Fruit fly (Drosophila melanogaster) whole organism, embryonic: ENCODE results near the gene CG17996.
A peak's percentile ranks its signal among the peaks of the same experiment; 100 is the strongest.

ENCODE experiments used
- Abd-B ChIP-seq: fragments of 200-800 bp; sonication (Bioruptor generic); optimal IDR thresholded peaks from 2 replicates; lab custom pipeline; 2018; ENCODE audit warnings: missing biosample characterization, mild to moderate bottlenecking, missing genetic modification characterization, moderate library complexity
- Atf6 ChIP-seq: fragments of 200-800 bp; sonication (Bioruptor generic); IDR thresholded peaks from 2 replicates; pipeline ENCODE4 v1.3.6; 2022; ENCODE audit warnings: missing biosample characterization, missing genetic modification characterization
- Awh ChIP-seq: fragments of 200-800 bp; sonication (Bioruptor generic); IDR thresholded peaks from 2 replicates; pipeline ENCODE4, ENCODE4 v1.3.6; 2022; ENCODE audit warnings: missing biosample characterization, missing genetic modification characterization
- B-H1 ChIP-seq: fragments of 200-800 bp; sonication (Bioruptor generic); IDR thresholded peaks from 3 replicates; pipeline ENCODE4 v1.3.6; 2022; ENCODE audit warnings: missing biosample characterization, missing genetic modification characterization
- Bdp1 ChIP-seq: fragments of 200-800 bp; sonication (Bioruptor generic); optimal IDR thresholded peaks from 3 replicates; lab custom pipeline; 2016; ENCODE audit warnings: missing biosample characterization, missing genetic modification characterization
- CG11085 ChIP-seq: fragments of 200-800 bp; sonication (Bioruptor generic); IDR thresholded peaks from 2 replicates; pipeline ENCODE4 v1.3.6; 2022; ENCODE audit warnings: missing biosample characterization, missing genetic modification characterization
- CG11504 ChIP-seq: fragments of 200-800 bp; sonication (Bioruptor generic); optimal IDR thresholded peaks from 3 replicates; lab custom pipeline; 2019; ENCODE audit warnings: missing biosample characterization, mild to moderate bottlenecking, missing genetic modification characterization, moderate library complexity
- CG11560 ChIP-seq: fragments of 200-800 bp; sonication (Bioruptor generic); IDR thresholded peaks from 3 replicates; pipeline ENCODE4 v1.3.6; 2022; ENCODE audit warnings: missing biosample characterization, missing genetic modification characterization
- CG12104 ChIP-seq: fragments of 200-800 bp; sonication (Bioruptor generic); optimal IDR thresholded peaks from 3 replicates; lab custom pipeline; 2016; ENCODE audit warnings: missing biosample characterization, missing genetic modification characterization
- CG12155 ChIP-seq: fragments of 200-800 bp; sonication (Bioruptor generic); optimal IDR thresholded peaks from 3 replicates; lab custom pipeline; 2016; ENCODE audit warnings: missing biosample characterization, missing genetic modification characterization
- CG12769 ChIP-seq: fragments of 200-800 bp; sonication (Bioruptor generic); optimal IDR thresholded peaks from 2 replicates; lab custom pipeline; 2019; ENCODE audit warnings: missing biosample characterization, mild to moderate bottlenecking, missing genetic modification characterization, moderate library complexity
- CG14050 ChIP-seq: fragments of 200-800 bp; sonication (Bioruptor generic); IDR thresholded peaks from 3 replicates; pipeline ENCODE4 v1.3.6; 2022; ENCODE audit warnings: missing biosample characterization, missing genetic modification characterization
- CG17328 ChIP-seq: fragments of 200-800 bp; sonication (Bioruptor generic); IDR thresholded peaks from 2 replicates; pipeline ENCODE4 v1.3.6; 2022; ENCODE audit warnings: missing biosample characterization, missing genetic modification characterization
- CG18599 ChIP-seq: fragments of 200-800 bp; sonication (Bioruptor generic); optimal IDR thresholded peaks from 3 replicates; lab custom pipeline; 2017; ENCODE audit warnings: missing biosample characterization, missing genetic modification characterization, mild to moderate bottlenecking, moderate library complexity, missing genetic modification reagents
- CG34224 ChIP-seq: fragments of 200-800 bp; sonication (Bioruptor generic); IDR thresholded peaks from 3 replicates; pipeline ENCODE4 v1.3.6; 2022; ENCODE audit warnings: missing biosample characterization, missing genetic modification characterization; ENCODE audit not compliant: partially characterized antibody
- CG34422 ChIP-seq: fragments of 200-800 bp; sonication (Bioruptor generic); IDR thresholded peaks from 3 replicates; pipeline ENCODE4 v1.3.6; 2022; ENCODE audit warnings: missing biosample characterization, missing genetic modification characterization
- CG3726 ChIP-seq: fragments of 200-800 bp; sonication (Bioruptor generic); IDR thresholded peaks from 3 replicates; pipeline ENCODE4, ENCODE4 v1.3.6; 2022; ENCODE audit warnings: missing biosample characterization, missing genetic modification characterization
- CG8478 ChIP-seq: fragments of >200 bp; optimal IDR thresholded peaks from 2 replicates; lab custom pipeline; 2018
- CG9797 ChIP-seq: fragments of 200-800 bp; sonication (Bioruptor generic); optimal IDR thresholded peaks from 3 replicates; lab custom pipeline; 2018; ENCODE audit warnings: missing biosample characterization, mild to moderate bottlenecking, missing genetic modification characterization
- Eip74EF ChIP-seq, 2 experiments: fragments of 200-800 bp in 1 of 2; fragments of >200 bp in 1 of 2; sonication (Bioruptor generic) in 1 of 2; optimal IDR thresholded peaks; 2 replicates each; lab custom pipeline; 2017 to 2019; ENCODE audit warnings: missing biosample characterization in 2 of 2, missing genetic modification characterization in 2 of 2, mild to moderate bottlenecking in 1 of 2, moderate library complexity in 1 of 2
- Ets97D ChIP-seq: fragments of 200-800 bp; sonication (Bioruptor generic); optimal IDR thresholded peaks from 3 replicates; lab custom pipeline; 2016; ENCODE audit warnings: missing biosample characterization, missing genetic modification characterization
- Fer2 ChIP-seq: fragments of 200-800 bp; sonication (Bioruptor generic); optimal IDR thresholded peaks from 2 replicates; lab custom pipeline; 2018; ENCODE audit warnings: missing biosample characterization, mild to moderate bottlenecking, missing genetic modification characterization, moderate library complexity
- HLH3B ChIP-seq: fragments of 200-800 bp; sonication (Bioruptor generic); IDR thresholded peaks from 2 replicates; pipeline ENCODE4 v1.3.6; 2022; ENCODE audit warnings: missing biosample characterization, missing genetic modification characterization
- Hmx ChIP-seq: fragments of 200-800 bp; sonication (Bioruptor generic); optimal IDR thresholded peaks from 2 replicates; lab custom pipeline; 2016; ENCODE audit warnings: missing biosample characterization, missing genetic modification characterization
- MBD-R2 ChIP-seq: fragments of 200-800 bp; sonication (Bioruptor generic); IDR thresholded peaks from 2 replicates; pipeline ENCODE4 v1.3.6; 2022; ENCODE audit warnings: missing biosample characterization, missing genetic modification characterization
- MESR4 ChIP-seq: fragments of 200-800 bp; sonication (Bioruptor generic); optimal IDR thresholded peaks from 2 replicates; lab custom pipeline; 2018; ENCODE audit warnings: missing biosample characterization, mild to moderate bottlenecking, missing genetic modification characterization, moderate library complexity
- Nf-YC ChIP-seq: fragments of 200-800 bp; optimal IDR thresholded peaks from 3 replicates; lab custom pipeline; 2019; ENCODE audit warnings: missing biosample characterization, mild to moderate bottlenecking, missing genetic modification characterization, moderate library complexity
- Sin3A ChIP-seq: fragments of >200 bp; optimal IDR thresholded peaks from 2 replicates; lab custom pipeline; 2018
- Sox102F ChIP-seq: fragments of 200-800 bp; sonication (Bioruptor generic); optimal IDR thresholded peaks from 2 replicates; lab custom pipeline; 2018; ENCODE audit warnings: missing biosample characterization, mild to moderate bottlenecking, missing genetic modification characterization, moderate library complexity
- Taf1 ChIP-seq: fragments of 200-800 bp; sonication (Bioruptor generic); IDR thresholded peaks from 2 replicates; pipeline ENCODE4 v1.3.6; 2022; ENCODE audit warnings: missing biosample characterization, missing genetic modification characterization
- Tbp ChIP-seq: fragments of >200 bp; optimal IDR thresholded peaks from 2 replicates; lab custom pipeline; 2018; ENCODE audit warnings: missing biosample characterization, missing genetic modification characterization
- crc ChIP-seq: fragments of 200-800 bp; sonication (Bioruptor generic); optimal IDR thresholded peaks from 2 replicates; lab custom pipeline; 2016; ENCODE audit warnings: missing biosample characterization, missing genetic modification characterization
- crol ChIP-seq: fragments of 200-800 bp; sonication (Bioruptor generic); IDR thresholded peaks from 2 replicates; pipeline ENCODE4 v1.3.6; 2022; ENCODE audit warnings: missing biosample characterization, missing genetic modification characterization
- disco-r ChIP-seq: fragments of 200-800 bp; sonication (Bioruptor generic); optimal IDR thresholded peaks from 2 replicates; lab custom pipeline; 2016; ENCODE audit warnings: missing biosample characterization, missing genetic modification characterization
- emc ChIP-seq: fragments of 200-800 bp; sonication (Bioruptor generic); optimal IDR thresholded peaks from 2 replicates; lab custom pipeline; 2016; ENCODE audit warnings: missing biosample characterization, missing genetic modification characterization
- fru ChIP-seq: fragments of >200 bp; optimal IDR thresholded peaks from 2 replicates; lab custom pipeline; 2017
- gcm ChIP-seq: fragments of 200-800 bp; sonication (Bioruptor generic); optimal IDR thresholded peaks from 2 replicates; lab custom pipeline; 2019; ENCODE audit warnings: missing biosample characterization, mild to moderate bottlenecking, missing genetic modification characterization, moderate library complexity
- gsb ChIP-seq: fragments of 200-800 bp; sonication (Bioruptor generic); IDR thresholded peaks from 2 replicates; pipeline ENCODE4 v1.3.6; 2022; ENCODE audit warnings: missing biosample characterization, missing genetic modification characterization
- jigr1 ChIP-seq: fragments of 200-800 bp; sonication (Bioruptor generic); IDR thresholded peaks from 3 replicates; pipeline ENCODE4 v1.3.6; 2022; ENCODE audit warnings: missing biosample characterization, missing genetic modification characterization
- kni ChIP-seq: fragments of 200-800 bp; sonication (Bioruptor generic); optimal IDR thresholded peaks from 3 replicates; lab custom pipeline; 2017; ENCODE audit warnings: mild to moderate bottlenecking, missing biosample characterization, missing genetic modification reagents, missing genetic modification characterization
- nerfin-2 ChIP-seq: fragments of 200-800 bp; sonication (Bioruptor generic); IDR thresholded peaks from 2 replicates; pipeline ENCODE4 v1.3.6; 2022; ENCODE audit warnings: missing biosample characterization, missing genetic modification characterization; ENCODE audit not compliant: partially characterized antibody
- oc ChIP-seq: fragments of 200-800 bp; sonication (Bioruptor generic); optimal IDR thresholded peaks from 2 replicates; lab custom pipeline; 2018; ENCODE audit warnings: missing biosample characterization, mild to moderate bottlenecking, missing genetic modification characterization, moderate library complexity
- org-1 ChIP-seq: fragments of 200-800 bp; sonication (Bioruptor generic); optimal IDR thresholded peaks from 2 replicates; lab custom pipeline; 2017; ENCODE audit warnings: missing biosample characterization, missing genetic modification characterization
- pfk ChIP-seq: fragments of 200-800 bp; sonication (Bioruptor generic); optimal IDR thresholded peaks from 2 replicates; lab custom pipeline; 2018; ENCODE audit warnings: missing biosample characterization, mild to moderate bottlenecking, missing genetic modification characterization, moderate library complexity
- pum ChIP-seq: fragments of 200-800 bp; sonication (Bioruptor generic); optimal IDR thresholded peaks from 2 replicates; lab custom pipeline; 2016; ENCODE audit warnings: missing biosample characterization, missing genetic modification characterization
- slp2 ChIP-seq: fragments of 200-800 bp; sonication (Bioruptor generic); optimal IDR thresholded peaks from 2 replicates; lab custom pipeline; 2016; ENCODE audit warnings: missing biosample characterization, missing genetic modification characterization
- sna ChIP-seq: fragments of 200-800 bp; sonication (Bioruptor generic); IDR thresholded peaks from 2 replicates; pipeline ENCODE4 v1.3.6; 2022; ENCODE audit warnings: missing biosample characterization, missing genetic modification characterization; ENCODE audit not compliant: partially characterized antibody
- so ChIP-seq: fragments of 200-800 bp; sonication (Bioruptor generic); IDR thresholded peaks from 3 replicates; pipeline ENCODE4 v1.3.6; 2022; ENCODE audit warnings: missing biosample characterization, missing genetic modification characterization
- trem ChIP-seq: fragments of 200-800 bp; optimal IDR thresholded peaks from 3 replicates; lab custom pipeline; 2019; ENCODE audit warnings: missing biosample characterization, mild to moderate bottlenecking, missing genetic modification characterization, moderate library complexity
- vfl ChIP-seq: fragments of 200-800 bp; sonication (Bioruptor generic); optimal IDR thresholded peaks from 2 replicates; lab custom pipeline; 2016; ENCODE audit warnings: missing biosample characterization, missing genetic modification characterization
- z ChIP-seq: fragments of 200-800 bp; sonication (Bioruptor generic); IDR thresholded peaks from 3 replicates; pipeline ENCODE4 v1.3.6; 2022; ENCODE audit warnings: missing biosample characterization, missing genetic modification characterization
- zen ChIP-seq: fragments of 200-800 bp; sonication (Bioruptor generic); optimal IDR thresholded peaks from 3 replicates; lab custom pipeline; 2018; ENCODE audit warnings: missing biosample characterization, mild to moderate bottlenecking, missing genetic modification characterization, moderate library complexity

The CG17996 gene

DNA sequence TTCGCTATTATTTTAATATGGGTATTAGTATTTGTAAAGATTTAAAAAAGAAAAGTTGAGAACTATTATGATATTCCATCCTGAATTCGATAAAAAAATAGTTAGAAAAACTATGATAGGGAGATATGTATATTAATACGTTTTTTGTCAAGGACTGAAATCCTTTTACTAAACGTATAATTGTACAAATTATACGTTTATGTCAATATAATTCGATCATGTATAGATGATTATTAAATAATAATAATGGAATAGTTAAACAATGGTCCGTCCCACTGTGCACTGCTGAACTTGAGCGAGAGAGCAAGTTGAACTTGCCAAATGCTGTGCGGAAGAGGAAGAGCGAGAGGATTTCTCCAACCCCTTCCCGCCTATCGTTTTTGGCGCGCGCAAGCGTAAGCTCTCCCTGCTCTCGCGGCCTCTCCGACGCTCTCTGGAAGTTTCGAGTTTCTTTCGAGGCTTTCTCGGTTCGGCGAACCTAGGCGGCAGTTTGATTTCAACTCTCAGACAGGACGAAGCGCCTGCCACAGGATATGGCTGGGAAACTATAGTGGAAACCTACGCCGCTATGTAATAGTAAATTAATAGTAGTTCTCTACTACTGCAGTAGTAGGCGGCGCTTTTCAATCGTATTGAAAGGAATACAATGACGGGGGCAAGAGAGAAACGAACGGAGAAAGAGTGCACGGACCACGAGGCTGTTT is 45.8 kb downstream of the CG17996 start (continued):
- TF ChIP-seq org-1 (peak; percentile 54), MESR4 (GFP tag; lab: Kevin White, UChicago) (no peak), so (GFP tag; lab: Robert Waterston, UW) (no peak), Awh (no peak), emc (no peak), crol (peak; percentile 72), CG34422 (GFP tag; lab: Robert Waterston, UW) (no peak), oc (peak; percentile 50), zen (tag; lab: Kevin White, UChicago) (peak; percentile 1), CG18599 (GFP tag; lab: Kevin White, UChicago) (peak; percentile 75), Fer2 (tag; lab: Kevin White, UChicago) (peak; percentile 9), MBD-R2 (GFP tag; lab: Robert Waterston, UW) (no peak), CG8478 (no peak), nerfin-2 (GFP tag; lab: Robert Waterston, UW) (no peak), Sin3A (lab: Kevin White, UChicago) (no peak), CG9797 (GFP tag; lab: Kevin White, UChicago) (no peak), kni (GFP tag; lab: Kevin White, UChicago) (no peak), pfk (GFP tag; lab: Kevin White, UChicago) (no peak), CG11504 (tag; lab: Kevin White, UChicago) (peak; percentile 84), trem (tag; lab: Kevin White, UChicago) (peak; percentile 49), CG12155 (GFP tag; lab: Kevin White, UChicago) (peak; percentile 28), CG12104 (GFP tag; lab: Kevin White, UChicago) (peak; percentile 12), gsb (no peak), jigr1 (GFP tag; lab: Robert Waterston, UW) (no peak), B-H1 (no peak; the same call in 2 of the 3 replicates), vfl (GFP tag; lab: Kevin White, UChicago) (no peak), disco-r (no peak), Ets97D (GFP tag; lab: Kevin White, UChicago) (no peak), HLH3B (GFP tag; lab: Robert Waterston, UW) (no peak), gcm (peak; percentile 55), Abd-B (peak; percentile 58), Sox102F (GFP tag; lab: Kevin White, UChicago) (peak; percentile 58), Atf6 (GFP tag; lab: Robert Waterston, UW) (peak; percentile 40; the same call in 1 of the 2 replicates), sna (GFP tag; lab: Robert Waterston, UW) (no peak), CG3726 (GFP tag; lab: Robert Waterston, UW) (no peak), CG14050 (no peak), CG11085 (no peak), CG17328 (GFP tag; lab: Robert Waterston, UW) (no peak), crc (no peak), CG12769 (tag; lab: Kevin White, UChicago) (no peak), Bdp1 (GFP tag; lab: Kevin White, UChicago) (no peak), Nf-YC (tag; lab: Kevin White, UChicago) (peak; percentile 56), Hmx (GFP tag; lab: Kevin White, UChicago) (no peak), fru (lab: Kevin White, UChicago) (no peak), pum (GFP tag; lab: Kevin White, UChicago) (no peak), Taf1 (GFP tag; lab: Robert Waterston, UW) (no peak), CG34224 (GFP tag; lab: Robert Waterston, UW) (no peak; the same call in 2 of the 3 replicates), Tbp (no peak), CG11560 (no peak), z (no peak), Eip74EF (GFP tag; optimal IDR thresholded peaks at IDR 0.05; lab: Kevin White, UChicago) (peak in 1 of 2 experiments; percentile 71), slp2 (GFP tag; lab: Kevin White, UChicago) (no peak)
